Fruit fly (Drosophila melanogaster) whole organism, embryonic: ENCODE data around the gene CG32639.
A peak's percentile ranks its signal among the peaks of the same experiment; 100 is the strongest.

Experiments used
- ATbp ChIP-seq: fragments of 200-800 bp; sonication (Bioruptor generic); optimal IDR thresholded peaks from 2 replicates; lab custom pipeline; 2017; ENCODE audit warnings: missing biosample characterization, mild to moderate bottlenecking, missing genetic modification characterization, missing genetic modification reagents
- Adf1 ChIP-seq: fragments of 200-800 bp; sonication (Bioruptor generic); IDR thresholded peaks from 2 replicates; pipeline ENCODE4 v1.3.6; 2022; ENCODE audit warnings: missing biosample characterization, missing genetic modification characterization
- Aef1 ChIP-seq: fragments of 200-800 bp; sonication (Bioruptor generic); IDR thresholded peaks from 3 replicates; pipeline ENCODE4 v1.3.6; 2022; ENCODE audit warnings: missing biosample characterization, missing genetic modification characterization
- CG10543 ChIP-seq: fragments of 200-800 bp; sonication (Bioruptor generic); optimal IDR thresholded peaks from 3 replicates; lab custom pipeline; 2017; ENCODE audit warnings: missing biosample characterization, mild to moderate bottlenecking, missing genetic modification characterization, moderate library complexity
- CG11695 ChIP-seq: fragments of 200-800 bp; sonication (Bioruptor generic); IDR thresholded peaks from 3 replicates; pipeline ENCODE4 v1.3.6; 2022; ENCODE audit warnings: missing biosample characterization, missing genetic modification characterization
- CG12071 ChIP-seq: fragments of 200-800 bp; sonication (Bioruptor generic); optimal IDR thresholded peaks from 3 replicates; lab custom pipeline; 2018; ENCODE audit warnings: missing biosample characterization, mild to moderate bottlenecking, missing genetic modification characterization
- CG14050 ChIP-seq: fragments of 200-800 bp; sonication (Bioruptor generic); IDR thresholded peaks from 3 replicates; pipeline ENCODE4 v1.3.6; 2022; ENCODE audit warnings: missing biosample characterization, missing genetic modification characterization
- CG17568 ChIP-seq: fragments of 200-800 bp; sonication (Bioruptor generic); optimal IDR thresholded peaks from 2 replicates; lab custom pipeline; 2018; ENCODE audit warnings: missing biosample characterization, mild to moderate bottlenecking, missing genetic modification characterization, moderate library complexity
- CG17612 ChIP-seq: fragments of 200-800 bp; sonication (Bioruptor generic); IDR thresholded peaks from 2 replicates; pipeline ENCODE4 v1.3.6; 2022; ENCODE audit warnings: missing biosample characterization, missing genetic modification characterization
- CG17912 ChIP-seq: fragments of 200-800 bp; sonication (Bioruptor generic); optimal IDR thresholded peaks from 2 replicates; lab custom pipeline; 2018; ENCODE audit warnings: missing biosample characterization, mild to moderate bottlenecking, missing genetic modification characterization
- CG33213 ChIP-seq: fragments of 200-800 bp; sonication (Bioruptor generic); optimal IDR thresholded peaks from 3 replicates; lab custom pipeline; 2016; ENCODE audit warnings: missing biosample characterization, missing genetic modification characterization
- CG4360 ChIP-seq: fragments of 200-800 bp; sonication (Bioruptor generic); IDR thresholded peaks from 2 replicates; pipeline ENCODE4 v1.3.6; 2022; ENCODE audit warnings: missing biosample characterization, missing genetic modification characterization
- CG4730 ChIP-seq: fragments of 200-800 bp; sonication (Bioruptor generic); IDR thresholded peaks from 2 replicates; pipeline ENCODE4 v1.3.6; 2022; ENCODE audit warnings: missing biosample characterization, missing genetic modification characterization
- CG6854 ChIP-seq: fragments of 200-800 bp; sonication (Bioruptor generic); optimal IDR thresholded peaks from 3 replicates; lab custom pipeline; 2017; ENCODE audit warnings: missing biosample characterization, mild to moderate bottlenecking, missing genetic modification characterization
- CG7357 ChIP-seq: fragments of 200-800 bp; sonication (Bioruptor generic); IDR thresholded peaks from 3 replicates; pipeline ENCODE4 v1.3.6; 2022; ENCODE audit warnings: missing biosample characterization, missing genetic modification characterization
- CG7839 ChIP-seq: fragments of 200-800 bp; sonication (Bioruptor generic); optimal IDR thresholded peaks from 3 replicates; lab custom pipeline; 2018; ENCODE audit warnings: missing biosample characterization, mild to moderate bottlenecking, missing genetic modification characterization, moderate library complexity
- CG7928 ChIP-seq: fragments of 200-800 bp; sonication (Bioruptor generic); optimal IDR thresholded peaks from 2 replicates; lab custom pipeline; 2017; ENCODE audit warnings: missing biosample characterization, mild to moderate bottlenecking, missing genetic modification characterization
- CG7987 ChIP-seq: fragments of 200-800 bp; sonication (Bioruptor generic); optimal IDR thresholded peaks from 2 replicates; lab custom pipeline; 2018; ENCODE audit warnings: missing biosample characterization, mild to moderate bottlenecking, missing genetic modification characterization, moderate library complexity
- CG8089 ChIP-seq: fragments of 200-800 bp; sonication (Bioruptor generic); optimal IDR thresholded peaks from 3 replicates; lab custom pipeline; 2016; ENCODE audit warnings: missing biosample characterization, missing genetic modification characterization
- Dbx ChIP-seq: fragments of 200-800 bp; sonication (Bioruptor generic); IDR thresholded peaks from 3 replicates; pipeline ENCODE4 v1.3.6; 2022; ENCODE audit warnings: missing biosample characterization, missing genetic modification characterization
- Doc2 ChIP-seq: fragments of 200-800 bp; sonication (Bioruptor generic); IDR thresholded peaks from 2 replicates; pipeline ENCODE4 v1.3.6; 2022; ENCODE audit warnings: missing biosample characterization, missing genetic modification characterization
- Dp ChIP-seq: fragments of 200-800 bp; sonication (Bioruptor generic); optimal IDR thresholded peaks from 2 replicates; lab custom pipeline; 2018; ENCODE audit warnings: missing biosample characterization, mild to moderate bottlenecking, missing genetic modification characterization, moderate library complexity
- Fer2 ChIP-seq: fragments of 200-800 bp; sonication (Bioruptor generic); optimal IDR thresholded peaks from 2 replicates; lab custom pipeline; 2018; ENCODE audit warnings: missing biosample characterization, mild to moderate bottlenecking, missing genetic modification characterization, moderate library complexity
- Hand ChIP-seq: fragments of 200-800 bp; sonication (Bioruptor generic); optimal IDR thresholded peaks from 2 replicates; lab custom pipeline; 2017; ENCODE audit warnings: mild to moderate bottlenecking, missing biosample characterization, missing genetic modification reagents, missing genetic modification characterization
- HmgZ ChIP-seq: fragments of 200-800 bp; sonication (Bioruptor generic); optimal IDR thresholded peaks from 2 replicates; lab custom pipeline; 2018; ENCODE audit warnings: missing biosample characterization, mild to moderate bottlenecking, missing genetic modification characterization
- Hmx ChIP-seq: fragments of 200-800 bp; sonication (Bioruptor generic); optimal IDR thresholded peaks from 2 replicates; lab custom pipeline; 2016; ENCODE audit warnings: missing biosample characterization, missing genetic modification characterization
- Hr78 ChIP-seq, 2 experiments: fragments of 200-800 bp in 1 of 2; fragments of >200 bp in 1 of 2; sonication (Bioruptor generic) in 1 of 2; optimal IDR thresholded peaks; 2 replicates each; lab custom pipeline; 2017 to 2019; ENCODE audit warnings: missing biosample characterization in 2 of 2, missing genetic modification characterization in 2 of 2, mild to moderate bottlenecking in 1 of 2, moderate library complexity in 1 of 2
- Hsf ChIP-seq: fragments of 200-800 bp; sonication (Bioruptor generic); optimal IDR thresholded peaks from 3 replicates; lab custom pipeline; 2016; ENCODE audit warnings: missing biosample characterization, missing genetic modification characterization
- Mad ChIP-seq: fragments of 200-800 bp; sonication (Bioruptor generic); optimal IDR thresholded peaks from 2 replicates; lab custom pipeline; 2016; ENCODE audit warnings: missing biosample characterization, missing genetic modification characterization
- Meics ChIP-seq: fragments of 200-800 bp; sonication (Bioruptor generic); optimal IDR thresholded peaks from 2 replicates; lab custom pipeline; 2017; ENCODE audit warnings: missing biosample characterization, mild to moderate bottlenecking, missing genetic modification characterization
- Mes4 ChIP-seq: fragments of 200-800 bp; sonication (Bioruptor generic); optimal IDR thresholded peaks from 2 replicates; lab custom pipeline; 2016; ENCODE audit warnings: missing biosample characterization, missing genetic modification characterization
- Oaz ChIP-seq: fragments of 200-800 bp; sonication (Bioruptor generic); IDR thresholded peaks from 2 replicates; pipeline ENCODE4 v1.3.6; 2022; ENCODE audit warnings: missing biosample characterization, missing genetic modification characterization
- Pdp1 ChIP-seq, 2 experiments: fragments of 200-800 bp; sonication (Bioruptor generic); optimal IDR thresholded peaks; 3 replicates each; lab custom pipeline; 2016; ENCODE audit warnings: missing biosample characterization in 2 of 2, missing genetic modification characterization in 2 of 2, mild to moderate bottlenecking in 1 of 2, moderate library complexity in 1 of 2
- Six4 ChIP-seq: fragments of 200-800 bp; sonication (Bioruptor generic); optimal IDR thresholded peaks from 2 replicates; lab custom pipeline; 2016; ENCODE audit warnings: missing biosample characterization, missing genetic modification characterization
- bowl ChIP-seq: fragments of 200-800 bp; sonication (Bioruptor generic); IDR thresholded peaks from 2 replicates; pipeline ENCODE4 v1.3.6; 2022; ENCODE audit warnings: missing biosample characterization, missing genetic modification characterization
- chinmo ChIP-seq: fragments of 200-800 bp; sonication (Bioruptor generic); IDR thresholded peaks from 4 replicates; pipeline ENCODE4 v1.3.6; 2022; ENCODE audit warnings: missing biosample characterization, missing genetic modification characterization; ENCODE audit not compliant: partially characterized antibody
- crc ChIP-seq: fragments of 200-800 bp; sonication (Bioruptor generic); optimal IDR thresholded peaks from 2 replicates; lab custom pipeline; 2016; ENCODE audit warnings: missing biosample characterization, missing genetic modification characterization
- exex ChIP-seq: fragments of 200-800 bp; sonication (Bioruptor generic); optimal IDR thresholded peaks from 4 replicates; lab custom pipeline; 2018; ENCODE audit warnings: missing biosample characterization, mild to moderate bottlenecking, missing genetic modification characterization, moderate library complexity
- fru ChIP-seq: fragments of >200 bp; optimal IDR thresholded peaks from 2 replicates; lab custom pipeline; 2017
- gem ChIP-seq: fragments of 200-800 bp; sonication (Bioruptor generic); optimal IDR thresholded peaks from 2 replicates; lab custom pipeline; 2019; ENCODE audit warnings: missing biosample characterization, mild to moderate bottlenecking, missing genetic modification characterization, moderate library complexity
- gro ChIP-seq: fragments of 200-800 bp; sonication (Bioruptor generic); optimal IDR thresholded peaks from 2 replicates; lab custom pipeline; 2016; ENCODE audit warnings: missing biosample characterization, missing genetic modification characterization
- kah ChIP-seq: fragments of 200-800 bp; sonication (Bioruptor generic); optimal IDR thresholded peaks from 2 replicates; lab custom pipeline; 2018; ENCODE audit warnings: missing biosample characterization, mild to moderate bottlenecking, missing genetic modification characterization
- kni ChIP-seq: fragments of 200-800 bp; sonication (Bioruptor generic); optimal IDR thresholded peaks from 3 replicates; lab custom pipeline; 2017; ENCODE audit warnings: mild to moderate bottlenecking, missing biosample characterization, missing genetic modification reagents, missing genetic modification characterization
- oc ChIP-seq: fragments of 200-800 bp; sonication (Bioruptor generic); optimal IDR thresholded peaks from 2 replicates; lab custom pipeline; 2018; ENCODE audit warnings: missing biosample characterization, mild to moderate bottlenecking, missing genetic modification characterization, moderate library complexity
- odd ChIP-seq: fragments of 200-800 bp; sonication (Bioruptor generic); optimal IDR thresholded peaks from 2 replicates; lab custom pipeline; 2017; ENCODE audit warnings: missing biosample characterization, mild to moderate bottlenecking, missing genetic modification characterization
- pb ChIP-seq: fragments of 200-800 bp; sonication (Bioruptor generic); optimal IDR thresholded peaks from 3 replicates; lab custom pipeline; 2016; ENCODE audit warnings: missing biosample characterization, missing genetic modification characterization
- pho ChIP-seq: fragments of 200-800 bp; sonication (Bioruptor generic); optimal IDR thresholded peaks from 2 replicates; lab custom pipeline; 2016; ENCODE audit warnings: missing biosample characterization, missing genetic modification characterization
- pnt ChIP-seq: fragments of 200-800 bp; sonication (Bioruptor generic); optimal IDR thresholded peaks from 3 replicates; lab custom pipeline; 2016; ENCODE audit warnings: missing biosample characterization, missing genetic modification characterization
- ro ChIP-seq: fragments of 200-800 bp; sonication (Bioruptor generic); IDR thresholded peaks from 2 replicates; pipeline ENCODE4 v1.3.6; 2022; ENCODE audit warnings: missing biosample characterization, missing genetic modification characterization
- slou ChIP-seq: fragments of 200-800 bp; sonication (Bioruptor generic); optimal IDR thresholded peaks from 3 replicates; lab custom pipeline; 2016; ENCODE audit warnings: missing biosample characterization, missing genetic modification characterization
- vvl ChIP-seq: fragments of 200-800 bp; sonication (Bioruptor generic); IDR thresholded peaks from 2 replicates; pipeline ENCODE4 v1.3.6; 2022; ENCODE audit warnings: missing biosample characterization, missing genetic modification characterization

CG32639 gene

DNA sequence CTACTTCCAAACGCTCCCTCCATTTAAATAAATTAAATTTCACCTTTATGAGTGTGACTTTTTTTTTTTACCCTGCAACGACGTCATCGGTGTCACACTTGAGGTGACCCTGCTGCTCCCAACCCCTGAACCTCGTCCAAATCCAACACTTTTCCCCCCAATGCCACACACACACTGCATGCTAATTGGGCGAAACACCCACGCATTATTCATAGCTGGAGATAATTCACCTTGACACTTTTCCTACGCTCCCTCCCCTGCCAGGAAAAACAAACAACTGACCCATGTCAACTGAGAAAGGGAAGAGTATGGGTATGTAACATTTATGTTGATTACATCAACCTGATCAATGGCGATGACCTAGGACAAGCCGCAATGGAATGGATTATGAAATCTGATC is 17.1 kb downstream of the CG32639 start:
- TF ChIP-seq vvl (GFP tag; lab: Robert Waterston, UW) (peak; percentile 53; the same call in 1 of the 2 replicates), fru (lab: Kevin White, UChicago) (no peak), CG7839 (tag; lab: Kevin White, UChicago) (no peak), CG14050 (GFP tag; lab: Robert Waterston, UW) (no peak), kni (peak; percentile 18), CG17912 (GFP tag; lab: Kevin White, UChicago) (no peak), crc (GFP tag; lab: Kevin White, UChicago) (no peak), CG4730 (GFP tag; lab: Robert Waterston, UW) (no peak), odd (GFP tag; lab: Kevin White, UChicago) (no peak), pb (GFP tag; lab: Kevin White, UChicago) (no peak), Hr78 (GFP tag; optimal IDR thresholded peaks at IDR 0.05; lab: Kevin White, UChicago) (peak in 1 of 2 experiments; percentile 75), CG7357 (no peak), Oaz (GFP tag; lab: Robert Waterston, UW) (no peak), chinmo (GFP tag; lab: Robert Waterston, UW) (0 out of 4 replicates have a peak, but pooled peaks have one; percentile 37), Pdp1 (GFP tag; optimal IDR thresholded peaks at IDR 0.05; lab: Kevin White, UChicago) (peak in 1 of 2 experiments; percentile 2), Hand (GFP tag; lab: Kevin White, UChicago) (no peak), Dp (GFP tag; lab: Kevin White, UChicago) (no peak), oc (tag; lab: Kevin White, UChicago) (no peak), CG17612 (GFP tag; lab: Robert Waterston, UW) (no peak), CG7987 (GFP tag; lab: Kevin White, UChicago) (no peak)

DNA sequence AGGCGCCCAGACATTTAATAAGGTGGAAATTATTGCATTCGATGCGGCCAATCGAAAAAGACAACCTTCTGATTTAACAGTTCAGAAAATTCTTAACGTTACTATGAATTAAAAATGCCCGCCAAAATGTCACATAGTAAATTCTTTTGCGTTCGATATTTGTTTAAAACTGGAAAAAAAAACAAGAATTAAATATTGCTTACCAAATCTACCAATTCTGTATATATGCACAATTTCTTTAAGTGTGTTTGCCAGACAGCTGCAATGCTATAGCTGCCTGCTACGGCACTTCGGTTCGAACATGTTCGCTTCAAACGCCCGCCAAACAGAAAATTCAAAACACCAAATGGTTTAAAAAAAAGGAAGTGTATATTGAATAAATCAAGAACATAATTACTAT is 22.3 kb downstream of the CG32639 start:
- TF ChIP-seq slou = peak; percentile 36
- TF ChIP-seq Dbx (GFP tag; lab: Robert Waterston, UW) = peak; percentile 64; the same call in 2 of the 3 replicates
- TF ChIP-seq pho (GFP tag; lab: Kevin White, UChicago) = peak; percentile 50
- peak; percentile 78 for TF ChIP-seq gem (tag; lab: Kevin White, UChicago)
- TF ChIP-seq CG12071 = peak; percentile 52
- peak; percentile 41 for TF ChIP-seq ATbp (GFP tag; lab: Kevin White, UChicago)
- no peak for TF ChIP-seq Doc2
- TF ChIP-seq CG8089 (GFP tag; lab: Kevin White, UChicago) = peak; percentile 48
- 0 out of 2 replicates have a peak, but pooled peaks have one; percentile 14 for TF ChIP-seq Adf1 (GFP tag; lab: Robert Waterston, UW)
- TF ChIP-seq gro = peak; percentile 74
- TF ChIP-seq CG7928 (GFP tag; lab: Kevin White, UChicago) = no peak
- peak; percentile 38 for TF ChIP-seq Six4 (GFP tag; lab: Kevin White, UChicago)
- TF ChIP-seq CG11695 (GFP tag; lab: Robert Waterston, UW) = peak; percentile 76
- TF ChIP-seq CG33213 (GFP tag; lab: Kevin White, UChicago) = peak; percentile 37
- TF ChIP-seq CG4360 (GFP tag; lab: Robert Waterston, UW) = no peak
- no peak for TF ChIP-seq ro (GFP tag; lab: Robert Waterston, UW)
- no peak for TF ChIP-seq Fer2 (tag; lab: Kevin White, UChicago)
- peak; percentile 58 for TF ChIP-seq Mes4 (GFP tag; lab: Kevin White, UChicago)
- TF ChIP-seq CG6854 (GFP tag; lab: Kevin White, UChicago) = no peak
- TF ChIP-seq Hsf (GFP tag; lab: Kevin White, UChicago) = peak; percentile 80
- no peak for TF ChIP-seq kah (GFP tag; lab: Kevin White, UChicago)
- TF ChIP-seq CG10543 (GFP tag; lab: Kevin White, UChicago) = no peak
- TF ChIP-seq Aef1 = peak; percentile 55
- TF ChIP-seq HmgZ (tag; lab: Kevin White, UChicago) = peak; percentile 50
- peak; percentile 63 for TF ChIP-seq Meics (GFP tag; lab: Kevin White, UChicago)
- peak; percentile 24 for TF ChIP-seq Hmx (GFP tag; lab: Kevin White, UChicago)
- TF ChIP-seq exex (tag; lab: Kevin White, UChicago) = no peak
- TF ChIP-seq CG17568 (GFP tag; lab: Kevin White, UChicago) = peak; percentile 46
- peak; percentile 69 for TF ChIP-seq pnt (GFP tag; lab: Kevin White, UChicago)
- peak; percentile 43 for TF ChIP-seq Mad (GFP tag; lab: Kevin White, UChicago)
- no peak for TF ChIP-seq bowl (GFP tag; lab: Robert Waterston, UW)
